Fruit fly (Drosophila melanogaster) S2 (cell line): ENCODE measurements around the gene CG7379.

Experiments used
- CG8478 ChIP-seq: fragments of >200 bp; optimal IDR thresholded peaks from 2 replicates; lab custom pipeline; 2018
- CTCF ChIP-seq, 2 experiments: fragments of >200 bp; optimal IDR thresholded peaks; 2 replicates each; lab custom pipeline; 2018

- TF ChIP-seq CTCF (optimal IDR thresholded peaks at IDR 0.05; lab: Kevin White, UChicago) (no peak), CG8478 (lab: Kevin White, UChicago) (no peak)
Measured at dm6 chr3R:17814191-17814923, 16.3 kb upstream of the CG7379 start.
